Fruit fly (Drosophila melanogaster) whole organism, larva: ENCODE data around the gene CG32219.

Experiments used
- noc ChIP-seq: fragments of 200-800 bp; sonication (Bioruptor generic); optimal IDR thresholded peaks from 3 replicates; lab custom pipeline; 2019; ENCODE audit warnings: missing biosample characterization, mild to moderate bottlenecking, missing genetic modification characterization, moderate library complexity

Gene CG32219

dm6 chr3L:19952690-19953089 is 1.8 kb upstream of the CG32219 start, which contains the start of gene CG33710:
CG33710 (minus strand) TSS chr3L:19952790.
- TF ChIP-seq noc (tag; lab: Kevin White, UChicago) = no peak

- TF ChIP-seq noc (tag; lab: Kevin White, UChicago) = no peak
Measured at dm6 chr3L:19951868-19952267, 933 bp upstream of the CG32219 start, which contains the start of gene CG34258. CG34258 (minus strand) TSS chr3L:19951968.

- TF ChIP-seq noc (tag; lab: Kevin White, UChicago) = no peak
Measured at dm6 chr3L:19945469-19945868, 5.5 kb downstream of the CG32219 start.

dm6 chr3L:19941162-19941561 is 9.8 kb downstream of the CG32219 start:
- peak; percentile 37 for TF ChIP-seq noc (tag; lab: Kevin White, UChicago)

dm6 chr3L:19940349-19940748 is 10.6 kb downstream of the CG32219 start:
- no peak for TF ChIP-seq noc (tag; lab: Kevin White, UChicago)

dm6 chr3L:19939024-19939423 is 11.9 kb downstream of the CG32219 start, which contains the start of gene Ac76E:
Ac76E (plus strand) TSS chr3L:19939287.
- peak; percentile 20 for TF ChIP-seq noc (tag; lab: Kevin White, UChicago)

- no peak for TF ChIP-seq noc (tag; lab: Kevin White, UChicago)
Measured at dm6 chr3L:19932917-19933316, 18.0 kb downstream of the CG32219 start.

- TF ChIP-seq noc (tag; lab: Kevin White, UChicago) = no peak
Measured at dm6 chr3L:19931391-19931790, 19.5 kb downstream of the CG32219 start, which contains the start of gene CG46462. CG46462 (plus strand) TSS chr3L:19931691.

- TF ChIP-seq noc (tag; lab: Kevin White, UChicago) = no peak
Measured at dm6 chr3L:19929719-19930334, 21.1 kb downstream of the CG32219 start.

- TF ChIP-seq noc (tag; lab: Kevin White, UChicago) = no peak
Measured at dm6 chr3L:19929051-19929718, 21.8 kb downstream of the CG32219 start.

- peak; percentile 16 for TF ChIP-seq noc (tag; lab: Kevin White, UChicago)
Measured at dm6 chr3L:19928435-19929011, 22.4 kb downstream of the CG32219 start, which contains the start of the genes CG8004 and RhoGDI. CG8004 (minus strand) TSS chr3L:19928508. RhoGDI (plus strand) TSS chr3L:19928743.

- peak; percentile 28 for TF ChIP-seq noc (tag; lab: Kevin White, UChicago)
Measured at dm6 chr3L:19924771-19925304, 26.1 kb downstream of the CG32219 start, which contains the start of gene Grasp65. Grasp65 (plus strand) TSS chr3L:19924943.

dm6 chr3L:19922833-19923745 is 27.8 kb downstream of the CG32219 start, which contains the start of gene Pfdn6:
Pfdn6 (plus strand) TSS chr3L:19923671.
- TF ChIP-seq noc (tag; lab: Kevin White, UChicago) = no peak

dm6 chr3L:19919981-19920380 is 31.0 kb downstream of the CG32219 start:
- no peak for TF ChIP-seq noc (tag; lab: Kevin White, UChicago)

- no peak for TF ChIP-seq noc (tag; lab: Kevin White, UChicago)
Measured at dm6 chr3L:19914833-19915232, 36.1 kb downstream of the CG32219 start, which contains the start of gene Rpn1. Rpn1 (plus strand) TSS chr3L:19915051.
